Worm (Caenorhabditis elegans): Measurements from ENCODE around the gene Y44A6D.1.

Gene Y44A6D.1

DNA sequence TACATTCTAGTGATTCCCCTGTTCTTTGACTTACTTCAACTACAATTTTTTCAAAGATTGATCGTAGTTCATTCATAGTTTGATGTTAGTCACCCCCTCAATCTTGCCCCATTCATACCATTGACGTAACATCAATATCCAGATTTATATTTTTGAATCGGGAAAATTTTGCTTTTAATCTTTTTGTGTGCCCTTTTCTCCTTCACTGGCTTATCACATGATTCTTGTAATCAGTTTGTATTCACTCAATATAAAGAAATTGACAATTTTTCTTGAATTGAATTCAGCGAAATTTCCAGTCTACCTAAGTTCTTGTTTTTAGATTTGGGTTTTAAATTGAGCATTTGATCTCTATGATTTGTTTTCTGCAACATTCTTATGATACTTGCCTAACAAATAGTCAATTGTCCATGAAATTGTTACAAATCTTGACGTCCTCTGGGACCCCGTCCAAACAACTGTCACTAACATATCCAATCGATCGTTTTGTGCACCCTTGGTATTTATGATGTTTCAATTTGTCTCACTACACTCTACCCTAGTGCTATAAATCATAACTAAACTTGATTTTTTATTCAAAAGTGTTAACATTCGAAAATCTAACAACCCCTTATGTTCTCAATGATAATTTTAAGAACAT lies 10.0 kb downstream of the Y44A6D.1 start (continued):
- no peak for TF ChIP-seq hpl-2 (GFP tag; optimal IDR thresholded peaks at IDR 0.05)
- TF ChIP-seq mdl-1 (tag; optimal IDR thresholded peaks at IDR 0.05): no peak
- TF ChIP-seq hlh-4 (tag; optimal IDR thresholded peaks at IDR 0.05): no peak

DNA sequence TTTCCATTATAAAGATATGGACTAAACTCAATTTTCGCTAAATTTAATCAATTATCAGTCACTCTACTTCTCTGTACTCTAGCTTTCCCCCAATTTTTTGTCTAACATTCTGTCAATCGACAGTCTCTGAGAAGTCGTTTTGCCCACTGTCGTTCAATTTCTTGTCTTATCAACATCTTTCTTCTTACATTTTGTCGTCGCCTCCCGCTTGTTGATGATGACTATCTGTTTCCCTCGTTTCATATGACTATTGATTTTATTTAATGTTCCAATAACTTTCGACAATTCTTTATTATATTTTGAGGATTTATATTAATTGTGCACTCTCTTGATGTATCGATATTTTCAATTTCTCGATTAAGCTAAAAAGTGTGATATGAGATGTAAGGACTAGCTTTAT lies 10.9 kb downstream of the Y44A6D.1 start:
- TF ChIP-seq skn-1 (tag; optimal IDR thresholded peaks at IDR 0.05): peak; percentile 6
- TF ChIP-seq mep-1 (tag; optimal IDR thresholded peaks at IDR 0.05): peak; percentile 21
- peak; percentile 58 for TF ChIP-seq blmp-1 (tag; optimal IDR thresholded peaks at IDR 0.05)
- TF ChIP-seq lin-35 (GFP tag; optimal IDR thresholded peaks at IDR 0.05): peak in 1 of 2 experiments; percentile 23
- peak in 2 of 6 experiments; percentile 9 to 50 for TF ChIP-seq elt-3 (tag; optimal IDR thresholded peaks at IDR 0.05)
- TF ChIP-seq mef-2 (tag; optimal IDR thresholded peaks at IDR 0.05): no peak
- peak; percentile 32 for TF ChIP-seq ztf-4 (tag; optimal IDR thresholded peaks at IDR 0.05)
- peak; percentile 2 for TF ChIP-seq elt-2 (tag; optimal IDR thresholded peaks at IDR 0.05)
- no peak for TF ChIP-seq pag-3 (tag; optimal IDR thresholded peaks at IDR 0.05; ENCODE audit: borderline replicate concordance, insufficient read depth)

DNA sequence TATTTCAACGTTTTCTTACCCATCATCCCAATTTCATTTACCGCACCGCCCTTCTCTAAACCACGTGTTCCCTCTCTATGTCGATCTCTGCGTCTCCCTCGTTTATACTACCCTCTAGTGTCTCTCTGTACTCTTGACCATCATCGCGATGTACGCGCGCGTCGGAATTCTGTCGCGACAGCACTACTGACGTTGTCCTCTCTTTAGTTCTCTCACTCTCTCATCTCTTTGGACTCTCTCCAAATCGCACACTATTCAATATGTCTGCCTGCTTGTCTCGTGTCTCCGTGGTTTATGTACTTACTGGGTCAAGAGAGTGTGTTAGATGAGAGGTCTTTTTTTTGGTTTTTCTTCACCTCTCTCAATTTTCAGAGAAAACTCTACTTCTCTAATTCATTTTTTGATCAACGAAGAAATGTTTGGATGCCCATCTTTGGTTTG lies 11.6 kb downstream of the Y44A6D.1 start:
- TF ChIP-seq nhr-20 (tag; optimal IDR thresholded peaks at IDR 0.05) (peak; percentile 100), lir-3 (tag; optimal IDR thresholded peaks at IDR 0.05; ENCODE audit: poor library complexity) (peak; percentile 90), egl-13 (tag; optimal IDR thresholded peaks at IDR 0.05) (peak; percentile 98), F16B12.6 (tag; optimal IDR thresholded peaks at IDR 0.05) (no peak), irx-1 (tag; optimal IDR thresholded peaks at IDR 0.05) (peak; percentile 94), rnt-1 (tag; optimal IDR thresholded peaks at IDR 0.05) (peak; percentile 94), ztf-4 (tag; optimal IDR thresholded peaks at IDR 0.05) (peak; percentile 97), fkh-4 (tag; optimal IDR thresholded peaks at IDR 0.05; ENCODE audit: borderline replicate concordance) (peak; percentile 83), ceh-90 (tag; optimal IDR thresholded peaks at IDR 0.05) (no peak), unc-98 (GFP tag; IDR thresholded peaks at IDR 0.05) (peak; percentile 64; the same call in 1 of the 2 replicates), alr-1 (tag; optimal IDR thresholded peaks at IDR 0.05; ENCODE audit: borderline replicate concordance) (no peak), mdl-1 (tag; optimal IDR thresholded peaks at IDR 0.05) (peak; percentile 99 to 100), lin-15B (tag; optimal IDR thresholded peaks at IDR 0.05) (peak; percentile 40), nhr-19 (GFP tag; conservative IDR thresholded peaks at IDR 0.05) (peak; percentile 100), nhr-12 (tag; optimal IDR thresholded peaks at IDR 0.05) (no peak), nhr-28 (tag; optimal IDR thresholded peaks at IDR 0.05) (no peak), pag-3 (tag; optimal IDR thresholded peaks at IDR 0.05; ENCODE audit: borderline replicate concordance, insufficient read depth) (no peak), dsc-1 (tag; optimal IDR thresholded peaks at IDR 0.05) (peak; percentile 99), lsy-2 (tag; optimal IDR thresholded peaks at IDR 0.05) (peak; percentile 94 to 95), lin-14 (GFP tag; optimal IDR thresholded peaks at IDR 0.05) (peak; percentile 100), nhr-77 (tag; optimal IDR thresholded peaks at IDR 0.05) (peak; percentile 97), ceh-82 (tag; optimal IDR thresholded peaks at IDR 0.05) (peak; percentile 90 to 95 (median 92)), C16A3.4 (tag; optimal IDR thresholded peaks at IDR 0.05) (peak; percentile 97), aly-2 (tag; optimal IDR thresholded peaks at IDR 0.05) (peak; percentile 67), ceh-88 (GFP tag; IDR thresholded peaks at IDR 0.05) (peak; percentile 95), mab-9 (GFP tag; IDR thresholded peaks at IDR 0.05) (peak; percentile 95), fkh-8 (tag; optimal IDR thresholded peaks at IDR 0.05) (peak; percentile 100), tbx-2 (tag; optimal IDR thresholded peaks at IDR 0.05) (peak; percentile 99), lin-39 (tag; optimal IDR thresholded peaks at IDR 0.05) (peak; percentile 91), pqm-1 (tag; optimal IDR thresholded peaks at IDR 0.05) (peak; percentile 90), ceh-63 (GFP tag; optimal IDR thresholded peaks at IDR 0.05) (peak; percentile 59), C34B4.2 (tag; optimal IDR thresholded peaks at IDR 0.05) (peak; percentile 58), elt-2 (tag; optimal IDR thresholded peaks at IDR 0.05) (peak; percentile 85), fos-1 (tag; optimal IDR thresholded peaks at IDR 0.05) (peak; percentile 95), nhr-76 (tag; optimal IDR thresholded peaks at IDR 0.05) (no peak), jun-1 (tag; optimal IDR thresholded peaks at IDR 0.05) (peak; percentile 96), mep-1 (tag; optimal IDR thresholded peaks at IDR 0.05) (peak; percentile 98), lin-13 (GFP tag; optimal IDR thresholded peaks at IDR 0.05) (peak; percentile 95), sox-4 (tag; optimal IDR thresholded peaks at IDR 0.05) (peak; percentile 94), swsn-7 (tag; optimal IDR thresholded peaks at IDR 0.05) (peak; percentile 100)

Measured in whole organism, L1 larva.